Fruit fly (Drosophila melanogaster): ENCODE results near the gene Coq6.

Coq6 gene

dm6 chr2L:5527861-5528260 lies 4.2 kb downstream of the Coq6 start, which contains the start of gene CG31915 (continued):
- TF ChIP-seq CG10959 (GFP tag; IDR thresholded peaks at IDR 0.05) (no peak), CG18262 (tag; optimal IDR thresholded peaks at IDR 0.05) (no peak), CG34376 (GFP tag; optimal IDR thresholded peaks at IDR 0.05) (no peak), HLH3B (GFP tag; IDR thresholded peaks at IDR 0.05) (no peak), GATAe (GFP tag; conservative IDR thresholded peaks at IDR 0.05) (no peak), chm (GFP tag; IDR thresholded peaks at IDR 0.05) (no peak), CG34224 (GFP tag; IDR thresholded peaks at IDR 0.05; ENCODE audit: partially characterized antibody) (peak; percentile 62; the same call in 2 of the 3 replicates), wek (GFP tag; optimal IDR thresholded peaks at IDR 0.05) (no peak), oc (tag; optimal IDR thresholded peaks at IDR 0.05) (no peak), CG12155 (GFP tag; optimal IDR thresholded peaks at IDR 0.05) (no peak), CG7372 (GFP tag; IDR thresholded peaks at IDR 0.05) (no peak), CG2129 (GFP tag; IDR thresholded peaks at IDR 0.05; ENCODE audit: partially characterized antibody) (no peak), Fer2 (tag; optimal IDR thresholded peaks at IDR 0.05) (no peak), twi (tag; optimal IDR thresholded peaks at IDR 0.05) (peak; percentile 8), CG3847 (GFP tag; IDR thresholded peaks at IDR 0.05) (no peak), chn (GFP tag; optimal IDR thresholded peaks at IDR 0.05) (no peak), Xbp1 (GFP tag; optimal IDR thresholded peaks at IDR 0.05) (no peak), CG7745 (tag; optimal IDR thresholded peaks at IDR 0.05) (no peak), CG5953 (GFP tag; IDR thresholded peaks at IDR 0.05) (no peak), Hr51 (GFP tag; optimal IDR thresholded peaks at IDR 0.05) (no peak), grau (tag; optimal IDR thresholded peaks at IDR 0.05) (no peak), CG8944 (GFP tag; optimal IDR thresholded peaks at IDR 0.05) (no peak), Gug (GFP tag; IDR thresholded peaks at IDR 0.05) (no peak), MTF-1 (GFP tag; optimal IDR thresholded peaks at IDR 0.05; ENCODE audit: borderline replicate concordance) (no peak), HLHmδ (GFP tag; optimal IDR thresholded peaks at IDR 0.05) (no peak), Myb (GFP tag; optimal IDR thresholded peaks at IDR 0.05) (peak; percentile 64), CG7556 (GFP tag; optimal IDR thresholded peaks at IDR 0.05) (no peak), Dip2 (GFP tag; IDR thresholded peaks at IDR 0.05) (no peak), Adf1 (GFP tag; IDR thresholded peaks at IDR 0.05) (no peak)

DNA sequence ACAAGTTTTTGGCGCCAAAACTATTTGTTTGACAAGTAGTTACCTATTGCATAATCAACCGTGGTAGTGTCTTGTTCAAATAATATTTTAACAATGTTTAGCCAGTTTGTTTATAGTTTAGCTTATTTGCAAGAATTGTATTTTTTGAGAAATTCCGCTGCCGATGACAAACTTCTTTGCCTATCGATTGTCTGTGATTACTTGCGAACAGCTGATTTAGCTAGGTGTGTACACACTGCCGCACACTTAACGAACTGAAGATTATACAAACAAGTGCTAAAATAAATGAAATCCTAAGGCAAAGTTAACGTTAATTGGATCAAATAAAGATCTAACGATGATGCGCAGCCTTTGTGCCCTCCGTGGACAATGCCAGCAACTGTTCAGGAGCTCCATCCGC lies 5.3 kb downstream of the Coq6 start, which contains the start of gene Cox11:
Cox11 (plus strand) TSS at position 220 of the 400 bp plus-strand sequence.
- TF ChIP-seq Xbp1 (GFP tag; optimal IDR thresholded peaks at IDR 0.05), result no peak
- no peak for TF ChIP-seq ci (GFP tag; IDR thresholded peaks at IDR 0.05)
- no peak for TF ChIP-seq dati (GFP tag; IDR thresholded peaks at IDR 0.05)
- peak; percentile 87 for TF ChIP-seq E2f2 (GFP tag; IDR thresholded peaks at IDR 0.05)
- TF ChIP-seq jigr1 (GFP tag; IDR thresholded peaks at IDR 0.05), result no peak
- peak; percentile 51 for TF ChIP-seq CG13287 (GFP tag; IDR thresholded peaks at IDR 0.05; ENCODE audit: partially characterized antibody)
- TF ChIP-seq CG14710 (tag; optimal IDR thresholded peaks at IDR 0.05), result peak; percentile 99
- TF ChIP-seq chinmo (GFP tag; IDR thresholded peaks at IDR 0.05; ENCODE audit: partially characterized antibody), result 0 out of 4 replicates have a peak, but pooled peaks have one; percentile 43
- 0 out of 3 replicates have a peak, but pooled peaks have one; percentile 44 for TF ChIP-seq vnd (GFP tag; IDR thresholded peaks at IDR 0.05; ENCODE audit: partially characterized antibody)
- 0 out of 2 replicates have a peak, but pooled peaks have one; percentile 21 for TF ChIP-seq ato (GFP tag; IDR thresholded peaks at IDR 0.05; ENCODE audit: partially characterized antibody)
- peak; percentile 27 for TF ChIP-seq BEAF-32 (GFP tag; optimal IDR thresholded peaks at IDR 0.05)
- no peak for TF ChIP-seq lab (GFP tag; optimal IDR thresholded peaks at IDR 0.05)
- TF ChIP-seq tna (GFP tag; IDR thresholded peaks at IDR 0.05; ENCODE audit: partially characterized antibody), result peak; percentile 64; the same call in 1 of the 2 replicates
- peak in 1 of 2 experiments; percentile 88 for TF ChIP-seq crp (GFP tag; optimal IDR thresholded peaks at IDR 0.05)
- TF ChIP-seq Scr (GFP tag; IDR thresholded peaks at IDR 0.05; ENCODE audit: partially characterized antibody), result peak; percentile 59
- no peak for TF ChIP-seq gsb-n (tag; optimal IDR thresholded peaks at IDR 0.05)
- peak; percentile 54; the same call in 1 of the 2 replicates for TF ChIP-seq sna (GFP tag; IDR thresholded peaks at IDR 0.05; ENCODE audit: partially characterized antibody)
- TF ChIP-seq CG6791 (GFP tag; IDR thresholded peaks at IDR 0.05; ENCODE audit: partially characterized antibody), result peak; percentile 69; the same call in 1 of the 3 replicates
- no peak for TF ChIP-seq HLH54F (GFP tag; optimal IDR thresholded peaks at IDR 0.05)
- no peak for TF ChIP-seq slp2 (GFP tag; optimal IDR thresholded peaks at IDR 0.05)
- TF ChIP-seq Dref (GFP tag; IDR thresholded peaks at IDR 0.05), result peak; percentile 79
- TF ChIP-seq knrl (GFP tag; IDR thresholded peaks at IDR 0.05; ENCODE audit: partially characterized antibody), result no peak

All from whole organism, embryonic.